Fruit fly (Drosophila melanogaster) whole organism, adult: Measurements from ENCODE around the gene Tace.

Experiments
- CG11617 ChIP-seq: fragments of 200-800 bp; sonication (Bioruptor generic); optimal IDR thresholded peaks from 2 replicates; lab custom pipeline; 2017; ENCODE audit warnings: mild to moderate bottlenecking, missing biosample characterization, missing genetic modification reagents, missing genetic modification characterization
- CG12768 ChIP-seq: fragments of 200-800 bp; sonication (Bioruptor generic); optimal IDR thresholded peaks from 2 replicates; lab custom pipeline; 2017; ENCODE audit warnings: missing biosample characterization, missing genetic modification characterization, mild to moderate bottlenecking, moderate library complexity, missing genetic modification reagents
- CG14711 ChIP-seq: fragments of 200-800 bp; sonication (Bioruptor generic); optimal IDR thresholded peaks from 2 replicates; lab custom pipeline; 2018; ENCODE audit warnings: missing biosample characterization, mild to moderate bottlenecking, missing genetic modification characterization, moderate library complexity
- CG1620 ChIP-seq: fragments of 200-800 bp; sonication (Bioruptor generic); optimal IDR thresholded peaks from 2 replicates; lab custom pipeline; 2016; ENCODE audit warnings: missing biosample characterization, missing genetic modification characterization
- CG33017 ChIP-seq: fragments of 200-800 bp; sonication (Bioruptor generic); optimal IDR thresholded peaks from 2 replicates; lab custom pipeline; 2018; ENCODE audit warnings: missing biosample characterization, mild to moderate bottlenecking, missing genetic modification characterization, moderate library complexity
- CG5204 ChIP-seq: fragments of 200-800 bp; sonication (Bioruptor generic); optimal IDR thresholded peaks from 2 replicates; lab custom pipeline; 2016; ENCODE audit warnings: missing biosample characterization, missing genetic modification characterization
- CG7045 ChIP-seq: fragments of 200-800 bp; sonication (Bioruptor generic); optimal IDR thresholded peaks from 2 replicates; lab custom pipeline; 2017; ENCODE audit warnings: missing biosample characterization, mild to moderate bottlenecking, missing genetic modification characterization
- CG7101 ChIP-seq: fragments of 200-800 bp; sonication (Bioruptor generic); optimal IDR thresholded peaks from 2 replicates; lab custom pipeline; 2018; ENCODE audit warnings: missing biosample characterization, mild to moderate bottlenecking, missing genetic modification characterization, moderate library complexity
- Clk ChIP-seq: fragments of 200-800 bp; sonication (Bioruptor generic); optimal IDR thresholded peaks from 2 replicates; lab custom pipeline; 2017; ENCODE audit warnings: missing biosample characterization, missing genetic modification characterization
- Crg-1 ChIP-seq: fragments of 200-800 bp; sonication (Bioruptor generic); optimal IDR thresholded peaks from 2 replicates; lab custom pipeline; 2016; ENCODE audit warnings: missing biosample characterization, missing genetic modification characterization
- Hr96 ChIP-seq: fragments of 200-800 bp; sonication (Bioruptor generic); optimal IDR thresholded peaks from 2 replicates; lab custom pipeline; 2016; ENCODE audit warnings: missing biosample characterization, missing genetic modification characterization
- Mnt ChIP-seq: fragments of 200-800 bp; sonication (Bioruptor generic); optimal IDR thresholded peaks from 2 replicates; lab custom pipeline; 2016; ENCODE audit warnings: missing biosample characterization, mild to moderate bottlenecking, missing genetic modification characterization
- bab1 ChIP-seq: fragments of 200-800 bp; sonication (Bioruptor generic); optimal IDR thresholded peaks from 3 replicates; lab custom pipeline; 2019; ENCODE audit warnings: missing biosample characterization, mild to moderate bottlenecking, missing genetic modification characterization, moderate library complexity
- cic ChIP-seq: fragments of 200-800 bp; sonication (Bioruptor generic); optimal IDR thresholded peaks from 2 replicates; lab custom pipeline; 2017; ENCODE audit warnings: missing biosample characterization, mild to moderate bottlenecking, missing genetic modification characterization, moderate library complexity
- cnc ChIP-seq, 2 experiments: fragments of >200 bp; optimal IDR thresholded peaks; 2 replicates each; lab custom pipeline; 2017
- kay ChIP-seq: fragments of 200-800 bp; sonication (Bioruptor generic); peaks from one replicate; lab custom pipeline; 2016; ENCODE audit warnings: missing biosample characterization, missing genetic modification characterization, borderline replicate concordance
- ovo ChIP-seq: fragments of 200-800 bp; sonication (Bioruptor generic); optimal IDR thresholded peaks from 2 replicates; lab custom pipeline; 2016; ENCODE audit warnings: missing biosample characterization, missing genetic modification characterization
- pad ChIP-seq: fragments of 200-800 bp; sonication (Bioruptor generic); optimal IDR thresholded peaks from 3 replicates; lab custom pipeline; 2017; ENCODE audit warnings: missing biosample characterization, missing genetic modification characterization, mild to moderate bottlenecking, moderate library complexity, missing genetic modification reagents
- tj ChIP-seq: fragments of 200-800 bp; sonication (Bioruptor generic); optimal IDR thresholded peaks from 3 replicates; lab custom pipeline; 2017; ENCODE audit warnings: missing biosample characterization, mild to moderate bottlenecking, missing genetic modification characterization, moderate library complexity
- toe ChIP-seq: fragments of 200-800 bp; sonication (Bioruptor generic); optimal IDR thresholded peaks from 2 replicates; lab custom pipeline; 2016; ENCODE audit warnings: missing biosample characterization, missing genetic modification characterization

The Tace gene

dm6 chr3R:30039494-30039893 lies 39.2 kb downstream of the Tace start, which contains the start of the genes janA, Sry-alpha and Sry-beta:
Gene janA (minus strand): TSS chr3R:30039533.
Gene Sry-alpha (plus strand): TSS chr3R:30039719.
Gene Sry-beta (plus strand): TSS chr3R:30039719.
- TF ChIP-seq CG14711 (peak; percentile 19), cic (GFP tag; lab: Kevin White, UChicago) (no peak), CG11617 (peak; percentile 20), kay (GFP tag; lab: Kevin White, UChicago) (no peak), ovo (GFP tag; lab: Kevin White, UChicago) (no peak), Crg-1 (GFP tag; lab: Kevin White, UChicago) (peak; percentile 45), tj (GFP tag; lab: Kevin White, UChicago) (no peak), Hr96 (GFP tag; lab: Kevin White, UChicago) (no peak), Clk (GFP tag; lab: Kevin White, UChicago) (no peak), toe (GFP tag; lab: Kevin White, UChicago) (no peak), pad (GFP tag; lab: Kevin White, UChicago) (no peak), CG1620 (GFP tag; lab: Kevin White, UChicago) (peak; percentile 45), CG7045 (no peak), CG33017 (tag; lab: Kevin White, UChicago) (no peak), CG12768 (GFP tag; lab: Kevin White, UChicago) (no peak), bab1 (GFP tag; lab: Kevin White, UChicago) (peak; percentile 65), Mnt (GFP tag; lab: Kevin White, UChicago) (peak; percentile 33), CG7101 (tag; lab: Kevin White, UChicago) (peak; percentile 0), cnc (optimal IDR thresholded peaks at IDR 0.05; lab: Kevin White, UChicago) (no peak), CG5204 (GFP tag; lab: Kevin White, UChicago) (no peak)

- TF ChIP-seq CG12768 (GFP tag; lab: Kevin White, UChicago) (no peak), toe (GFP tag; lab: Kevin White, UChicago) (no peak), bab1 (GFP tag; lab: Kevin White, UChicago) (no peak), CG5204 (GFP tag; lab: Kevin White, UChicago) (no peak), cic (GFP tag; lab: Kevin White, UChicago) (no peak), Mnt (GFP tag; lab: Kevin White, UChicago) (no peak), ovo (GFP tag; lab: Kevin White, UChicago) (no peak), CG1620 (GFP tag; lab: Kevin White, UChicago) (no peak), Clk (GFP tag; lab: Kevin White, UChicago) (no peak), tj (GFP tag; lab: Kevin White, UChicago) (no peak), CG7045 (no peak), kay (GFP tag; lab: Kevin White, UChicago) (no peak), CG33017 (tag; lab: Kevin White, UChicago) (no peak)
Observed at dm6 chr3R:30040879-30041278, 40.5 kb downstream of the Tace start.

- TF ChIP-seq CG7045: peak; percentile 73
- TF ChIP-seq CG11617: peak; percentile 73
- TF ChIP-seq Hr96 (GFP tag; lab: Kevin White, UChicago): peak; percentile 90
- TF ChIP-seq CG5204 (GFP tag; lab: Kevin White, UChicago): no peak
- TF ChIP-seq pad (GFP tag; lab: Kevin White, UChicago): peak; percentile 64
- peak; percentile 85 for TF ChIP-seq Mnt (GFP tag; lab: Kevin White, UChicago)
- peak; percentile 87 for TF ChIP-seq toe (GFP tag; lab: Kevin White, UChicago)
- TF ChIP-seq kay (GFP tag; lab: Kevin White, UChicago): no peak
- TF ChIP-seq ovo (GFP tag; lab: Kevin White, UChicago): no peak
- TF ChIP-seq CG1620 (GFP tag; lab: Kevin White, UChicago): peak; percentile 90
- TF ChIP-seq CG7101 (tag; lab: Kevin White, UChicago): peak; percentile 74
- TF ChIP-seq CG12768 (GFP tag; lab: Kevin White, UChicago): peak; percentile 65
- TF ChIP-seq tj (GFP tag; lab: Kevin White, UChicago): peak; percentile 85
- TF ChIP-seq CG33017 (tag; lab: Kevin White, UChicago): peak; percentile 61
- TF ChIP-seq cnc (optimal IDR thresholded peaks at IDR 0.05; lab: Kevin White, UChicago): no peak
- TF ChIP-seq bab1 (GFP tag; lab: Kevin White, UChicago): peak; percentile 76
- TF ChIP-seq Clk (GFP tag; lab: Kevin White, UChicago): peak; percentile 59
- peak; percentile 71 for TF ChIP-seq Crg-1 (GFP tag; lab: Kevin White, UChicago)
- peak; percentile 45 for TF ChIP-seq cic (GFP tag; lab: Kevin White, UChicago)
- peak; percentile 60 for TF ChIP-seq CG14711
Observed at dm6 chr3R:30043139-30043744, 42.9 kb downstream of the Tace start, which contains the start of gene Sry-delta. Gene Sry-delta (plus strand): TSS chr3R:30043341.

- peak; percentile 97 for TF ChIP-seq CG11617
- TF ChIP-seq CG12768 (GFP tag; lab: Kevin White, UChicago): peak; percentile 94
- peak; percentile 91 for TF ChIP-seq Clk (GFP tag; lab: Kevin White, UChicago)
- TF ChIP-seq Mnt (GFP tag; lab: Kevin White, UChicago): peak; percentile 95
- TF ChIP-seq CG7101 (tag; lab: Kevin White, UChicago): peak; percentile 94
- peak; percentile 97 for TF ChIP-seq Crg-1 (GFP tag; lab: Kevin White, UChicago)
- TF ChIP-seq kay (GFP tag; lab: Kevin White, UChicago): no peak
- peak; percentile 86 for TF ChIP-seq pad (GFP tag; lab: Kevin White, UChicago)
- peak; percentile 62 for TF ChIP-seq cic (GFP tag; lab: Kevin White, UChicago)
- peak; percentile 96 for TF ChIP-seq ovo (GFP tag; lab: Kevin White, UChicago)
- peak; percentile 93 for TF ChIP-seq CG7045
- no peak for TF ChIP-seq cnc (optimal IDR thresholded peaks at IDR 0.05; lab: Kevin White, UChicago)
- peak; percentile 99 for TF ChIP-seq Hr96 (GFP tag; lab: Kevin White, UChicago)
- TF ChIP-seq CG1620 (GFP tag; lab: Kevin White, UChicago): peak; percentile 96
- peak; percentile 85 for TF ChIP-seq CG14711
- peak; percentile 97 for TF ChIP-seq bab1 (GFP tag; lab: Kevin White, UChicago)
- TF ChIP-seq toe (GFP tag; lab: Kevin White, UChicago): peak; percentile 98
- peak; percentile 85 for TF ChIP-seq tj (GFP tag; lab: Kevin White, UChicago)
- TF ChIP-seq CG5204 (GFP tag; lab: Kevin White, UChicago): no peak
- peak; percentile 87 for TF ChIP-seq CG33017 (tag; lab: Kevin White, UChicago)
Observed at dm6 chr3R:30046029-30047001, 46.0 kb downstream of the Tace start, which contains the start of the genes RpL32 and CG7943. Gene RpL32 (minus strand): TSS chr3R:30046161. Gene CG7943 (plus strand): TSS chr3R:30046470.
